Fruit fly (Drosophila melanogaster): ENCODE measurements around the gene robl37BC.

robl37BC gene

DNA sequence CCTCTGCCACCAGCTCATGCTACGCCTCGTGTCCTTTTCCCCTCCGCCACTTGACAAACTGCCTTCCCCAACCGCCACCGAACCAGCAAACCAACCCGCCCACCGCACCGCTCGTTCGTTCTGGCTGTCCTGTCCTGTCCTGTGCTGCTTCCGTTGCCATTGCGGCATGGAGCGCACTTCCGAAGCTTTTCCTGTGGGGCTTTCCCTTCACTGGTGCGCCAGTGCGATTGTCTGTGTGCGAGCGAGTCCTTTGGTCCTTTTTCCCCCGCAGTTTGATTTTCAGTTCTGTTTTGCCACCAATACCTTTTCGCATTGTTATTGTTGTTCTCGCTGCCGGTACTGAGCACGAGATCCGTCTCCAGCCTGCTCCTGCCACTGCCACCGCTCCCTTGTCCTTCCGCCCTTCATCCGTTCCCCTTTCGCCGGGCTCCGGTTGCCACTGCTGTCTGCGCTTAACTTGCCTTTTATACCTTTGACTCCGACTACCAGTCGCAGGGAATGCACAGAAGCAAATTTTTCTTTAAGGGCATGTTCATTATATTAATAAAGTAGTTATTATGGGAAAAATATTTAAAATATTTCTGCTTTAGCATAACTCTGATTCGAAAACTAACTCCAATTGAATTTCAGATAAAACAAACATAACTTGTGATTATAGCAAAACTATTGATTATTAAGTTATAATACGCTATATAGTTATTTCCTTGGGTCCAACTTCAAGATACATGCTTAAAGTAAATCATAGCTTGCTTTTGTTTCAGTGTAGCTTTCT lies 13.5 kb downstream of the robl37BC start (continued):
- TF ChIP-seq Abd-B (GFP tag; optimal IDR thresholded peaks at IDR 0.05), result no peak
- no peak for TF ChIP-seq Vsx2 (GFP tag; optimal IDR thresholded peaks at IDR 0.05; ENCODE audit: partially characterized antibody)

DNA sequence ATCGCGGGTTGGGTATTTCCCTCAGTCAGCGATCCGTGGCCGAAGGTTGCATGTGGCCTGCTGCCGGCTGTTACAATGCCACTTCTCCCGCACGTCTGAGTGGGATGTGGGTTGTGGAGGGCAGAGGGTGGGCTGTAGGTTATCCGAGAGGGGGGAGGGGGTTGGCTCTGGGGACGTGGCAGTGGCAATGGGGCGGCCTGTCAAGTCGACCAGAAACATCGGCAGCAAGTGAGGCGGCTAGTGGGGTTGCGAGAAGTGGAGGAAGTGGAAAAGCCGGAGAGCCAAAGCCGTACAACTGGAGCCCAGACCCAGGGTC lies 14.0 kb downstream of the robl37BC start:
- TF ChIP-seq Hr83 (GFP tag; optimal IDR thresholded peaks at IDR 0.05; ENCODE audit: poor library complexity, severe bottlenecking) (no peak), lola (GFP tag; optimal IDR thresholded peaks at IDR 0.05) (no peak), jim (GFP tag; optimal IDR thresholded peaks at IDR 0.05) (no peak), pan (optimal IDR thresholded peaks at IDR 0.05) (no peak), tai (GFP tag; optimal IDR thresholded peaks at IDR 0.05) (no peak), h (GFP tag; optimal IDR thresholded peaks at IDR 0.05) (no peak), dmrt93B (GFP tag; optimal IDR thresholded peaks at IDR 0.05) (no peak), br (GFP tag; optimal IDR thresholded peaks at IDR 0.05) (no peak), psq (GFP tag; optimal IDR thresholded peaks at IDR 0.05) (no peak), brk (GFP tag; optimal IDR thresholded peaks at IDR 0.05) (no peak), HLH106 (tag; optimal IDR thresholded peaks at IDR 0.05) (no peak), CG9705 (GFP tag; optimal IDR thresholded peaks at IDR 0.05) (no peak)

- TF ChIP-seq HLH106 (tag; optimal IDR thresholded peaks at IDR 0.05) (peak; percentile 60), ey (GFP tag; optimal IDR thresholded peaks at IDR 0.05) (peak; percentile 50), fru (GFP tag; optimal IDR thresholded peaks at IDR 0.05) (peak; percentile 48), Dif (GFP tag; optimal IDR thresholded peaks at IDR 0.05; ENCODE audit: partially characterized antibody) (no peak), rgr (GFP tag; optimal IDR thresholded peaks at IDR 0.05) (peak; percentile 13), jim (GFP tag; optimal IDR thresholded peaks at IDR 0.05) (no peak), Sp1 (GFP tag; optimal IDR thresholded peaks at IDR 0.05) (peak; percentile 67), CrebA (GFP tag; optimal IDR thresholded peaks at IDR 0.05; ENCODE audit: borderline replicate concordance) (no peak), h (GFP tag; optimal IDR thresholded peaks at IDR 0.05) (peak; percentile 37), OdsH (GFP tag; optimal IDR thresholded peaks at IDR 0.05) (peak; percentile 38), br (GFP tag; optimal IDR thresholded peaks at IDR 0.05) (peak; percentile 20), sv (GFP tag; optimal IDR thresholded peaks at IDR 0.05) (no peak), CG9705 (GFP tag; optimal IDR thresholded peaks at IDR 0.05) (peak; percentile 33), foxo (GFP tag; optimal IDR thresholded peaks at IDR 0.05) (peak in 1 of 2 experiments; percentile 57), psq (GFP tag; optimal IDR thresholded peaks at IDR 0.05) (peak; percentile 20), dmrt93B (GFP tag; optimal IDR thresholded peaks at IDR 0.05) (peak; percentile 26)
Observed at dm6 chr2L:19026491-19027197, 16.0 kb downstream of the robl37BC start.

- TF ChIP-seq Hr83 (GFP tag; optimal IDR thresholded peaks at IDR 0.05; ENCODE audit: poor library complexity, severe bottlenecking), result no peak
- TF ChIP-seq Dfd (GFP tag; optimal IDR thresholded peaks at IDR 0.05), result peak; percentile 89
Observed at dm6 chr2L:19027246-19027886, 16.7 kb downstream of the robl37BC start, which contains the start of gene Sidpn. Gene Sidpn, plus strand, starts transcription at chr2L:19027710.

- TF ChIP-seq CrebA (GFP tag; optimal IDR thresholded peaks at IDR 0.05; ENCODE audit: borderline replicate concordance) (no peak), sage (GFP tag; optimal IDR thresholded peaks at IDR 0.05) (peak; percentile 23)
Observed at dm6 chr2L:19033288-19033687, 22.6 kb downstream of the robl37BC start, which contains the start of gene hook. Gene hook, minus strand, starts transcription at chr2L:19033498.

DNA sequence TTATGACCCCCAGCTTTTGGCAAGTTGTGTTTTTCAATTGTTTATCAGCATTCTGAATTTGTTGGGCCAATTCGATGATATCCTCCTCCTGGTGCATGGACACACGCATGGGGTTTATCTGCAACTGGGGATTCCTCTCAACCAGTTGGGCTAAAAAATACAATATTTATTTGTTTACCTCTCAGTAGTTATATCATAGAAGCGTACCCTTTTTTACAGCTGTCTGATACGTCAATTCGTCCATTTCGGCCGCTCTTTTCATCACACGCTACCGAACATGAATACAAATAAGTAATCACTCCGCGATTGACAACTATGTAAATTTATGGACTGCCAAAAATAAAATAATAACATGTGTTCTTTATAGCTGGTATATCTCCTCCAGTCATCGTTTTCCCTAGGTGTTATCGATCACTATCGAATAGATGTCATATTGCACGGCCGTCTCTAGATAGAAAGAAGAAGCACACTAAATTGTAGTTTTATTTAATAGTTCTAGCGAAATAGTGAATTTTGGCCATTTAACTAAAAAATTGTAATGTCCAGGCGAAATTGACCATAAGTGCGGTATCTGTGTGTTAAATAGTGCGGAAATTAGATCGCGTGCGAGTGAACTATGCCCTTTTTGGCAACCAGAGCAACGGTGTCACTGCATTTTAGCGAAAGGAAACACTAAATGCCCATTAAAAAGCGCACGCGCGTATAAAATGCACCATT lies 23.7 kb downstream of the robl37BC start, which contains the start of the genes mib2 and CG31800:
Gene mib2, plus strand, starts transcription at position 232 of the 717 bp plus-strand sequence.
Gene CG31800, minus strand, starts transcription at position 364 of the 717 bp plus-strand sequence.
- TF ChIP-seq Dfd (GFP tag; optimal IDR thresholded peaks at IDR 0.05), result no peak
- TF ChIP-seq usp (GFP tag; optimal IDR thresholded peaks at IDR 0.05), result no peak
- no peak for TF ChIP-seq br (GFP tag; optimal IDR thresholded peaks at IDR 0.05)
- no peak for TF ChIP-seq OdsH (GFP tag; optimal IDR thresholded peaks at IDR 0.05)
- peak; percentile 26 for TF ChIP-seq Hr83 (GFP tag; optimal IDR thresholded peaks at IDR 0.05; ENCODE audit: poor library complexity, severe bottlenecking)
- no peak for TF ChIP-seq CG32264 (GFP tag; optimal IDR thresholded peaks at IDR 0.05)
- no peak for TF ChIP-seq GATAd (GFP tag; optimal IDR thresholded peaks at IDR 0.05)
- TF ChIP-seq Myc (optimal IDR thresholded peaks at IDR 0.05), result no peak
- no peak for TF ChIP-seq sage (GFP tag; optimal IDR thresholded peaks at IDR 0.05)
- TF ChIP-seq Vsx2 (GFP tag; optimal IDR thresholded peaks at IDR 0.05; ENCODE audit: partially characterized antibody), result no peak
- peak; percentile 10 for TF ChIP-seq Jra (GFP tag; optimal IDR thresholded peaks at IDR 0.05)
- TF ChIP-seq HLH106 (tag; optimal IDR thresholded peaks at IDR 0.05), result peak; percentile 6
- TF ChIP-seq N (GFP tag; optimal IDR thresholded peaks at IDR 0.05), result no peak
- TF ChIP-seq psq (GFP tag; optimal IDR thresholded peaks at IDR 0.05), result no peak
- TF ChIP-seq jim (GFP tag; optimal IDR thresholded peaks at IDR 0.05), result no peak
- TF ChIP-seq Hr78 (GFP tag; optimal IDR thresholded peaks at IDR 0.05), result no peak
- TF ChIP-seq dmrt93B (GFP tag; optimal IDR thresholded peaks at IDR 0.05), result no peak
- no peak for TF ChIP-seq dl (GFP tag; optimal IDR thresholded peaks at IDR 0.05; ENCODE audit: insufficient read depth in 1 of 2, partially characterized antibody in 2 of 2)
- TF ChIP-seq CG9705 (GFP tag; optimal IDR thresholded peaks at IDR 0.05), result no peak
- TF ChIP-seq tai (GFP tag; optimal IDR thresholded peaks at IDR 0.05), result no peak
- TF ChIP-seq Hnf4 (GFP tag; optimal IDR thresholded peaks at IDR 0.05), result no peak
